Worm (Caenorhabditis elegans): ENCODE data around the gene C56E6.7.

The C56E6.7 gene

DNA sequence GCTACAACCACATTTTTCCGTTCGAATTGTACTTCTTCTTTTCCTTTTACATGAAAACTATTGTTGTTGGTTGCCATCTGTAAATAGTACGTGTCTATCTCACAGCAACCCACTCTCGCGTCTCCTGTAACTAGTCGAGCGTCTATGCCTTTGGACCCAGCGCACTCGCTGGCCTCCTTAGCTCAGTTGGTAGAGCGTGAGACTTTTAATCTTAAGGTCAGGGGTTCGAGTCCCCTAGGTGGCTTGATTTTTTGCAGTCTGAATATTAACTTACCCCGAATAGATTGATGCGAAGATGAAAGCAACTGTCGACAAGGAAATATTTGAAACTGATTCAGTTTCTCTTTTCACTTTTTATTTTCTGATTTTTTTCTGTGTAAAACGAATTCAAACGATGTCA, 48.7 kb downstream of the C56E6.7 start, which contains the start of gene mpz-3 (continued):
- no peak for TF ChIP-seq unc-39 (tag; optimal IDR thresholded peaks at IDR 0.05)
- TF ChIP-seq arid-1 (GFP tag; conservative IDR thresholded peaks at IDR 0.05): no peak
